Fruit fly (Drosophila melanogaster): ENCODE measurements around the gene CG13723.

dm6 chr3L:17292205-17292604 lies 28.0 kb downstream of the CG13723 start:
- TF ChIP-seq ase (GFP tag; IDR thresholded peaks at IDR 0.05) (no peak), CG8388 (GFP tag; optimal IDR thresholded peaks at IDR 0.05) (no peak), gfzf (GFP tag; optimal IDR thresholded peaks at IDR 0.05) (no peak), CG6813 (GFP tag; optimal IDR thresholded peaks at IDR 0.05) (no peak), lov (optimal IDR thresholded peaks at IDR 0.05) (no peak), lov (GFP tag; IDR thresholded peaks at IDR 0.05) (no peak), CG2202 (tag; optimal IDR thresholded peaks at IDR 0.05) (no peak), grn (GFP tag; optimal IDR thresholded peaks at IDR 0.05) (no peak), HLHmδ (GFP tag; optimal IDR thresholded peaks at IDR 0.05) (no peak), D (optimal IDR thresholded peaks at IDR 0.05) (no peak), D (GFP tag; optimal IDR thresholded peaks at IDR 0.05) (no peak)
